Worm (Caenorhabditis elegans): Measurements from ENCODE around the gene skr-19.

- TF ChIP-seq ztf-29 (GFP tag; IDR thresholded peaks at IDR 0.05) (no peak), T22C8.4 (GFP tag; IDR thresholded peaks at IDR 0.05) (no peak), cog-1 (tag; optimal IDR thresholded peaks at IDR 0.05) (no peak), tab-1 (GFP tag; IDR thresholded peaks at IDR 0.05) (no peak), flt-1 (GFP tag; IDR thresholded peaks at IDR 0.05) (no peak), klf-2 (GFP tag; conservative IDR thresholded peaks at IDR 0.05) (no peak), med-1 (GFP tag; optimal IDR thresholded peaks at IDR 0.05; ENCODE audit: insufficient read depth) (no peak), ref-1 (GFP tag; conservative IDR thresholded peaks at IDR 0.05) (no peak)
These were observed 1.1 kb downstream of the skr-19 start, which contains the start of gene skr-20 for ce11 chrX:13223437-13223836.

Data from whole organism, midembryonic.